Fruit fly (Drosophila melanogaster) whole organism, embryonic: ENCODE data around the gene CG10730.

Experiments
- B-H2 ChIP-seq: fragments of 200-800 bp; sonication (Bioruptor generic); optimal IDR thresholded peaks from 2 replicates; lab custom pipeline; 2018; ENCODE audit warnings: missing biosample characterization, mild to moderate bottlenecking, missing genetic modification characterization
- CG10147 ChIP-seq: fragments of 200-800 bp; sonication (Bioruptor generic); optimal IDR thresholded peaks from 2 replicates; lab custom pipeline; 2019; ENCODE audit warnings: missing biosample characterization, mild to moderate bottlenecking, missing genetic modification characterization, moderate library complexity
- CG10274 ChIP-seq: fragments of 200-800 bp; sonication (Bioruptor generic); optimal IDR thresholded peaks from 3 replicates; lab custom pipeline; 2017; ENCODE audit warnings: missing biosample characterization, mild to moderate bottlenecking, missing genetic modification characterization
- CG10321 ChIP-seq: fragments of 200-800 bp; sonication (Bioruptor generic); IDR thresholded peaks from 2 replicates; pipeline ENCODE4 v1.3.6; 2022; ENCODE audit warnings: missing biosample characterization, missing genetic modification characterization
- CG12155 ChIP-seq: fragments of 200-800 bp; sonication (Bioruptor generic); optimal IDR thresholded peaks from 3 replicates; lab custom pipeline; 2016; ENCODE audit warnings: missing biosample characterization, missing genetic modification characterization
- CG12236 ChIP-seq: fragments of 200-800 bp; sonication (Bioruptor generic); optimal IDR thresholded peaks from 2 replicates; lab custom pipeline; 2016; ENCODE audit warnings: missing biosample characterization, missing genetic modification characterization
- CG12659 ChIP-seq: fragments of 200-800 bp; sonication (Bioruptor generic); optimal IDR thresholded peaks from 3 replicates; lab custom pipeline; 2017; ENCODE audit warnings: mild to moderate bottlenecking, missing biosample characterization, missing genetic modification reagents, missing genetic modification characterization
- CG14860 ChIP-seq: fragments of 200-800 bp; sonication (Bioruptor generic); IDR thresholded peaks from 3 replicates; pipeline ENCODE4 v1.3.6; 2022; ENCODE audit warnings: missing biosample characterization, missing genetic modification characterization; ENCODE audit not compliant: partially characterized antibody
- CG17328 ChIP-seq: fragments of 200-800 bp; sonication (Bioruptor generic); IDR thresholded peaks from 2 replicates; pipeline ENCODE4 v1.3.6; 2022; ENCODE audit warnings: missing biosample characterization, missing genetic modification characterization
- CG17359 ChIP-seq: fragments of 200-800 bp; sonication (Bioruptor generic); optimal IDR thresholded peaks from 3 replicates; lab custom pipeline; 2018; ENCODE audit warnings: missing biosample characterization, mild to moderate bottlenecking, missing genetic modification characterization, moderate library complexity
- CG17568 ChIP-seq: fragments of 200-800 bp; sonication (Bioruptor generic); optimal IDR thresholded peaks from 2 replicates; lab custom pipeline; 2018; ENCODE audit warnings: missing biosample characterization, mild to moderate bottlenecking, missing genetic modification characterization, moderate library complexity
- CG18476 ChIP-seq: fragments of 200-800 bp; sonication (Bioruptor generic); optimal IDR thresholded peaks from 2 replicates; lab custom pipeline; 2016; ENCODE audit warnings: missing biosample characterization, mild to moderate bottlenecking, missing genetic modification characterization
- CG18619 ChIP-seq: fragments of 200-800 bp; sonication (Bioruptor generic); optimal IDR thresholded peaks from 3 replicates; lab custom pipeline; 2017; ENCODE audit warnings: missing biosample characterization, mild to moderate bottlenecking, missing genetic modification characterization
- CG30020 ChIP-seq: fragments of 200-800 bp; optimal IDR thresholded peaks from 2 replicates; lab custom pipeline; 2019; ENCODE audit warnings: missing biosample characterization, mild to moderate bottlenecking, missing genetic modification characterization, moderate library complexity
- CG32767 ChIP-seq: fragments of 200-800 bp; sonication (Bioruptor generic); IDR thresholded peaks from 2 replicates; pipeline ENCODE4 v1.3.6; 2022; ENCODE audit warnings: missing biosample characterization, missing genetic modification characterization
- CG4282 ChIP-seq: fragments of 200-800 bp; sonication (Bioruptor generic); optimal IDR thresholded peaks from 2 replicates; lab custom pipeline; 2016; ENCODE audit warnings: missing biosample characterization, missing genetic modification characterization
- CG4730 ChIP-seq: fragments of 200-800 bp; sonication (Bioruptor generic); IDR thresholded peaks from 2 replicates; pipeline ENCODE4 v1.3.6; 2022; ENCODE audit warnings: missing biosample characterization, missing genetic modification characterization
- CG7839 ChIP-seq: fragments of 200-800 bp; sonication (Bioruptor generic); optimal IDR thresholded peaks from 3 replicates; lab custom pipeline; 2018; ENCODE audit warnings: missing biosample characterization, mild to moderate bottlenecking, missing genetic modification characterization, moderate library complexity
- CG7987 ChIP-seq: fragments of 200-800 bp; sonication (Bioruptor generic); optimal IDR thresholded peaks from 2 replicates; lab custom pipeline; 2018; ENCODE audit warnings: missing biosample characterization, mild to moderate bottlenecking, missing genetic modification characterization, moderate library complexity
- CG9727 ChIP-seq: fragments of 200-800 bp; sonication (Bioruptor generic); optimal IDR thresholded peaks from 3 replicates; lab custom pipeline; 2017; ENCODE audit warnings: missing biosample characterization, mild to moderate bottlenecking, missing genetic modification characterization
- CG9932 ChIP-seq: fragments of 200-800 bp; sonication (Bioruptor generic); IDR thresholded peaks from 2 replicates; pipeline ENCODE4 v1.3.6; 2022; ENCODE audit warnings: missing biosample characterization, missing genetic modification characterization
- Chrac-16 ChIP-seq: fragments of 200-800 bp; sonication (Bioruptor generic); optimal IDR thresholded peaks from 3 replicates; lab custom pipeline; 2016; ENCODE audit warnings: missing biosample characterization, missing genetic modification characterization
- D ChIP-seq, 2 experiments: fragments of 200-800 bp in 1 of 2; fragments of >200 bp in 1 of 2; sonication (Bioruptor generic) in 1 of 2; optimal IDR thresholded peaks; 2 replicates in 1 of 2; 3 replicates in 1 of 2; lab custom pipeline; 2017; ENCODE audit warnings: mild to moderate bottlenecking in 1 of 2, missing biosample characterization in 1 of 2, missing genetic modification characterization in 1 of 2, missing genetic modification reagents in 1 of 2
- Deaf1 ChIP-seq: fragments of 200-800 bp; optimal IDR thresholded peaks from 3 replicates; lab custom pipeline; 2019; ENCODE audit warnings: missing biosample characterization, mild to moderate bottlenecking, missing genetic modification characterization, moderate library complexity
- HLHmδ ChIP-seq: fragments of 200-800 bp; sonication (Bioruptor generic); optimal IDR thresholded peaks from 2 replicates; lab custom pipeline; 2018; ENCODE audit warnings: missing biosample characterization, mild to moderate bottlenecking, missing genetic modification characterization, moderate library complexity
- Hmx ChIP-seq: fragments of 200-800 bp; sonication (Bioruptor generic); optimal IDR thresholded peaks from 2 replicates; lab custom pipeline; 2016; ENCODE audit warnings: missing biosample characterization, missing genetic modification characterization
- Hr3 ChIP-seq: fragments of 200-800 bp; sonication (Bioruptor generic); optimal IDR thresholded peaks from 3 replicates; lab custom pipeline; 2016; ENCODE audit warnings: missing biosample characterization, missing genetic modification characterization
- Hsf ChIP-seq: fragments of 200-800 bp; sonication (Bioruptor generic); optimal IDR thresholded peaks from 3 replicates; lab custom pipeline; 2016; ENCODE audit warnings: missing biosample characterization, missing genetic modification characterization
- Med ChIP-seq: fragments of 200-800 bp; sonication (Bioruptor generic); peaks from one replicate; lab custom pipeline; 2016; ENCODE audit warnings: missing biosample characterization, missing genetic modification characterization, mild to moderate bottlenecking, inconsistent platforms, moderate library complexity
- Mes4 ChIP-seq: fragments of 200-800 bp; sonication (Bioruptor generic); optimal IDR thresholded peaks from 2 replicates; lab custom pipeline; 2016; ENCODE audit warnings: missing biosample characterization, missing genetic modification characterization
- Nf-YB ChIP-seq: fragments of 200-800 bp; sonication (Bioruptor generic); optimal IDR thresholded peaks from 3 replicates; lab custom pipeline; 2019; ENCODE audit warnings: missing biosample characterization, mild to moderate bottlenecking, missing genetic modification characterization, moderate library complexity
- Side ChIP-seq: fragments of 200-800 bp; sonication (Bioruptor generic); optimal IDR thresholded peaks from 2 replicates; lab custom pipeline; 2016; ENCODE audit warnings: missing biosample characterization, missing genetic modification characterization
- Sox100B ChIP-seq: fragments of 200-800 bp; sonication (Bioruptor generic); optimal IDR thresholded peaks from 3 replicates; lab custom pipeline; 2018; ENCODE audit warnings: missing biosample characterization, mild to moderate bottlenecking, missing genetic modification characterization
- TFAM ChIP-seq: fragments of 200-800 bp; sonication (Bioruptor generic); optimal IDR thresholded peaks from 2 replicates; lab custom pipeline; 2017; ENCODE audit warnings: missing biosample characterization, missing genetic modification characterization, inconsistent platforms
- Xbp1 ChIP-seq: fragments of 200-800 bp; sonication (Bioruptor generic); optimal IDR thresholded peaks from 3 replicates; lab custom pipeline; 2016; ENCODE audit warnings: missing biosample characterization, mild to moderate bottlenecking, missing genetic modification characterization
- ash1 ChIP-seq: fragments of 200-800 bp; sonication (Bioruptor generic); optimal IDR thresholded peaks from 2 replicates; lab custom pipeline; 2018; ENCODE audit warnings: missing biosample characterization, mild to moderate bottlenecking, missing genetic modification characterization
- chinmo ChIP-seq: fragments of 200-800 bp; sonication (Bioruptor generic); IDR thresholded peaks from 4 replicates; pipeline ENCODE4 v1.3.6; 2022; ENCODE audit warnings: missing biosample characterization, missing genetic modification characterization; ENCODE audit not compliant: partially characterized antibody
- dan ChIP-seq: fragments of 200-800 bp; sonication (Bioruptor generic); IDR thresholded peaks from 2 replicates; pipeline ENCODE4 v1.3.6; 2022; ENCODE audit warnings: missing biosample characterization, missing genetic modification characterization
- dati ChIP-seq: fragments of 200-800 bp; sonication (Bioruptor generic); IDR thresholded peaks from 2 replicates; pipeline ENCODE4 v1.3.6; 2022; ENCODE audit warnings: missing biosample characterization, missing genetic modification characterization
- gfzf ChIP-seq: fragments of 200-800 bp; sonication (Bioruptor generic); optimal IDR thresholded peaks from 2 replicates; lab custom pipeline; 2016; ENCODE audit warnings: missing biosample characterization, mild to moderate bottlenecking, missing genetic modification characterization, moderate library complexity
- gro ChIP-seq: fragments of 200-800 bp; sonication (Bioruptor generic); optimal IDR thresholded peaks from 2 replicates; lab custom pipeline; 2016; ENCODE audit warnings: missing biosample characterization, missing genetic modification characterization
- hbn ChIP-seq: fragments of 200-800 bp; sonication (Bioruptor generic); IDR thresholded peaks from 2 replicates; pipeline ENCODE4 v1.3.6; 2022; ENCODE audit warnings: missing biosample characterization, missing genetic modification characterization; ENCODE audit not compliant: partially characterized antibody
- insv ChIP-seq, 2 experiments: fragments of 200-800 bp; sonication (Bioruptor generic); optimal IDR thresholded peaks; 3 replicates each; lab custom pipeline; 2016 to 2018; ENCODE audit warnings: missing biosample characterization in 2 of 2, missing genetic modification characterization in 2 of 2
- oc ChIP-seq: fragments of 200-800 bp; sonication (Bioruptor generic); optimal IDR thresholded peaks from 2 replicates; lab custom pipeline; 2018; ENCODE audit warnings: missing biosample characterization, mild to moderate bottlenecking, missing genetic modification characterization, moderate library complexity
- trh ChIP-seq: fragments of 200-800 bp; sonication (Bioruptor generic); optimal IDR thresholded peaks from 2 replicates; lab custom pipeline; 2016; ENCODE audit warnings: missing biosample characterization, missing genetic modification characterization
- wdn ChIP-seq: fragments of 200-800 bp; sonication (Bioruptor generic); IDR thresholded peaks from 2 replicates; pipeline ENCODE4 v1.3.6; 2022; ENCODE audit warnings: missing biosample characterization, missing genetic modification characterization

The CG10730 gene

DNA sequence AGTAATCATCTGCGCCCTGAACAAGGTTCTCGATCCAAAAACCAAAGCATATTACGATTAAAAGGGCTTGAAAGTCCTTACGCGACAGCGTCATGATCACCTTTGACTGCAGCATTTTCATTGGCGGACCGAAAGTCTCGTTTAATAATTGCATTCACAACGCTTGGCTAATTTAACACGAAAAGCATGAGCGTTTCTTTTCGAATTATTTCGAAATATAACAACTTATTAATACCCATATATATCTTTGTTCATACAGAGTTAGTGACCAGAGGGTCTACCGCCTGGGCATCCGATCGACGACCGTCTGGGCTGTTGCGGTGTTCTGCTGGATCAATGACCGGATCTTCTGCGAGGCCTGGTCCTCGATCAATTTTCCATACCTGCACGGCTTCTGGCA, at the start of gene CG10730:
TSS of gene CG10730 (minus strand) at position 101 of the 400 bp plus-strand sequence.
- TF ChIP-seq CG18476 (no peak), Med (GFP tag; lab: Kevin White, UChicago) (peak; percentile 18), CG30020 (tag; lab: Kevin White, UChicago) (no peak), Mes4 (GFP tag; lab: Kevin White, UChicago) (no peak), CG4730 (GFP tag; lab: Robert Waterston, UW) (no peak), CG10147 (no peak), Xbp1 (no peak)

DNA sequence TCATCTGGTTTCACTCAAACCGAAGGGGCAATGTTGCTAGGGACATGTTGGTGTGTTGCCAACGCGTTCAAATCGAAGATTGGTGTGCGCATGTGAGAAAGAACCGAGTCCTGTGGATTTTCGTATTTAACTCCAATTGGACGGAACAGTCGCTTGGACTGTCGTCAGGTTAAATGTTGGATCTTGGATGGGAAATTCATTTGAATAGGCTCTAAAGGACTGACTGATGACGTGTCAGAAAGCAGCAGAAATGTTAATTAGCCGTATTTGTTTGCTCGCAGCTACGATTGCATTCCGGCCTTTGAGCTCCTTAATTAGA, 49.2 kb upstream of the CG10730 start:
- TF ChIP-seq Deaf1 (tag; lab: Kevin White, UChicago) (peak; percentile 64), D (optimal IDR thresholded peaks at IDR 0.05; lab: Kevin White, UChicago) (peak; percentile 72), D (GFP tag; optimal IDR thresholded peaks at IDR 0.05; lab: Kevin White, UChicago) (no peak), chinmo (0 out of 4 replicates have a peak, but pooled peaks have one; percentile 12), CG14860 (no peak), hbn (GFP tag; lab: Robert Waterston, UW) (0 out of 2 replicates have a peak, but pooled peaks have one; percentile 23), CG4730 (GFP tag; lab: Robert Waterston, UW) (no peak), insv (GFP tag; optimal IDR thresholded peaks at IDR 0.05; lab: Kevin White, UChicago) (peak in 1 of 2 experiments; percentile 84), B-H2 (no peak)

DNA sequence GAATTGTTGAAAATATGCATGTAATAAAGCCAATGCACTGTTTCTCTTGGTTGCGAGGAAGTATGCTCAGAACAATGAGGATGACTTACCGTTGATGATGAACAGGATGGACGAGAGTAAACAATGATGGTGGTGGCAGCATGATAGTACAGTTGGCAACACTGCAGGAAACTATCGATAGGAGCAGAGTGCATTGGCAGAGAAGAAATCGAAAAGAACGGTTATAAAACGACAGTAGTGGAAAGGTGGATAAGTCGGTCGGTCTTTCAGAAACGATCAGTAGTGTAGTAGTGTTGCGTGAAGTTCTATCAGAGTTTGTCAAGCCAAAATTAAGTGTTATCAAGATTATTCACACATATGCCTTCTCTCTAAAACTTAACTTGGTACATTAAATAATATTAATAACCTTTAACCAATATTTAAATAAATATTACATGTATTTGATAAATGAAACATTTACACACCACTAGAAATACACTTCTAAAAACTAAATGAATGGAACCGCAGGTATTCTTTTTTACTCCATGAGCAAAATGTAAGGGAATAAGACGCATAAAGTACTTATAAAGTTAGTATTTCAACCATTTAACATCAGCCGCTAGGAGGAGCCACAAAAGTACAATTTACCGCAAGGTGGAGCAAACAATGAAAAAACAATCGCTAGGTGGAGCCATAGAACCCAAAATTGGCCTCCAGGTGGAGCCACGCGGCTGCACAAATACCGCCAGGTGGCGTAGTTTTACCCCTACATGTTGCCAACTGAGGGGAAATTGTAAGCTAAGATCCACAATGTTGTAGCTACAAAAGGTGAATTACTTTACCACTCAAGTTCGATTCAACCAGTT, 48.6 kb upstream of the CG10730 start:
- TF ChIP-seq Hmx = no peak
- TF ChIP-seq gfzf (GFP tag; lab: Kevin White, UChicago) = peak; percentile 36
- peak; percentile 91 for TF ChIP-seq HLHmδ (GFP tag; lab: Kevin White, UChicago)
- peak; percentile 87 for TF ChIP-seq CG7839 (tag; lab: Kevin White, UChicago)
- peak; percentile 57 for TF ChIP-seq Sox100B (GFP tag; lab: Kevin White, UChicago)
- TF ChIP-seq CG10274 (GFP tag; lab: Kevin White, UChicago) = peak; percentile 14
- TF ChIP-seq dati (GFP tag; lab: Robert Waterston, UW) = peak; percentile 84
- TF ChIP-seq TFAM (GFP tag; lab: Kevin White, UChicago) = no peak
- TF ChIP-seq CG12236 = peak; percentile 60
- peak; percentile 76 for TF ChIP-seq wdn (GFP tag; lab: Robert Waterston, UW)
- peak; percentile 60 for TF ChIP-seq CG12659 (GFP tag; lab: Kevin White, UChicago)
- TF ChIP-seq Side (GFP tag; lab: Kevin White, UChicago) = peak; percentile 86
- TF ChIP-seq oc (tag; lab: Kevin White, UChicago) = no peak
- peak; percentile 97 for TF ChIP-seq Chrac-16 (GFP tag; lab: Kevin White, UChicago)
- peak; percentile 92 for TF ChIP-seq Hr3
- TF ChIP-seq dan (GFP tag; lab: Robert Waterston, UW) = peak; percentile 88
- TF ChIP-seq CG18619 = peak; percentile 78
- TF ChIP-seq CG9727 = peak; percentile 85
- TF ChIP-seq CG7987 (GFP tag; lab: Kevin White, UChicago) = peak; percentile 90
- TF ChIP-seq CG32767 = no peak
- TF ChIP-seq CG17359 = peak; percentile 81
- no peak for TF ChIP-seq gro (GFP tag; lab: Kevin White, UChicago)
- peak; percentile 96 for TF ChIP-seq Hsf (GFP tag; lab: Kevin White, UChicago)
- TF ChIP-seq CG17568 (GFP tag; lab: Kevin White, UChicago) = no peak
- TF ChIP-seq trh (GFP tag; lab: Kevin White, UChicago) = peak; percentile 73
- peak; percentile 97 for TF ChIP-seq CG9932 (GFP tag; lab: Robert Waterston, UW)
- peak; percentile 42 for TF ChIP-seq Nf-YB
- peak; percentile 82 for TF ChIP-seq CG12155 (GFP tag; lab: Kevin White, UChicago)
- TF ChIP-seq CG4282 (GFP tag; lab: Kevin White, UChicago) = peak; percentile 80
- TF ChIP-seq CG10321 = peak; percentile 29; the same call in 1 of the 2 replicates
- peak; percentile 18 for TF ChIP-seq ash1
- peak; percentile 91 for TF ChIP-seq CG17328 (GFP tag; lab: Robert Waterston, UW)
